Worm (Caenorhabditis elegans) whole organism, young adult: Measurements from ENCODE around the gene ints-13.

ENCODE experiments used
- B0019.2 ChIP-seq: fragments of 200-800 bp; sonication (Bioruptor generic); conservative IDR thresholded peaks from 2 replicates; pipeline ENCODE4 v1.3.6; 2022; ENCODE audit warnings: missing genetic modification reagents, missing genetic modification characterization, missing compliant biosample characterization
- B0336.3 ChIP-seq: fragments of 200-800 bp; sonication (Bioruptor generic); IDR thresholded peaks from 2 replicates; pipeline ENCODE4 v1.3.6; 2022; ENCODE audit warnings: missing genetic modification characterization, missing compliant biosample characterization
- F22D6.2 ChIP-seq: sonication (generic microtip); optimal IDR thresholded peaks from 2 replicates; lab custom pipeline; 2016; ENCODE audit warnings: mild to moderate bottlenecking, missing genetic modification characterization, missing compliant biosample characterization
- F23B12.7 ChIP-seq: sonication (generic microtip); optimal IDR thresholded peaks from 2 replicates; lab custom pipeline; 2017; ENCODE audit warnings: missing genetic modification characterization, mild to moderate bottlenecking, missing compliant biosample characterization, antibody characterized with exemption, moderate library complexity; ENCODE audit not compliant: insufficient read depth
- F37B4.10 ChIP-seq: fragments of 200-800 bp; sonication (Bioruptor generic); IDR thresholded peaks from 2 replicates; pipeline ENCODE4 v1.3.6; 2022; ENCODE audit warnings: missing genetic modification characterization, missing compliant biosample characterization
- T26A5.8 ChIP-seq: sonication (generic microtip); optimal IDR thresholded peaks from 2 replicates; lab custom pipeline; 2016; ENCODE audit warnings: missing genetic modification characterization, missing compliant biosample characterization
- ZK185.1 ChIP-seq: sonication (generic microtip); optimal IDR thresholded peaks from 2 replicates; lab custom pipeline; 2016; ENCODE audit warnings: mild to moderate bottlenecking, missing genetic modification characterization, missing compliant biosample characterization; ENCODE audit not compliant: poor library complexity, severe bottlenecking
- akir-1 ChIP-seq: fragments of 200-800 bp; sonication (Bioruptor generic); optimal IDR thresholded peaks from 2 replicates; lab custom pipeline; 2018; ENCODE audit warnings: mild to moderate bottlenecking, missing genetic modification characterization, moderate library complexity, missing compliant biosample characterization
- ama-1 ChIP-seq, 3 experiments: fragments of 150-350 bp in 1 of 3; sonication (generic microtip) in 2 of 3; optimal IDR thresholded peaks; 2 replicates each; lab custom pipeline; 2014 to 2018; ENCODE audit warnings: missing biosample characterization in 2 of 3, missing genetic modification characterization in 2 of 3, missing genetic modification reagents in 2 of 3
- aptf-3 ChIP-seq: fragments of 200-800 bp; sonication (Bioruptor generic); IDR thresholded peaks from 2 replicates; pipeline ENCODE4 v1.3.6; 2022; ENCODE audit warnings: missing genetic modification characterization, missing compliant biosample characterization
- attf-5 ChIP-seq: fragments of 200-800 bp; sonication (Bioruptor generic); optimal IDR thresholded peaks from 2 replicates; lab custom pipeline; 2018; ENCODE audit warnings: mild to moderate bottlenecking, missing genetic modification characterization, missing compliant biosample characterization
- cebp-1 ChIP-seq, 2 experiments: fragments of 200-800 bp in 1 of 2; sonication (Bioruptor generic) in 1 of 2; sonication (generic microtip) in 1 of 2; IDR thresholded peaks in 1 of 2; optimal IDR thresholded peaks in 1 of 2; 2 replicates each; pipeline versions ENCODE4 v1.3.6 to Lab custom; 2017 to 2022; ENCODE audit warnings: missing compliant biosample characterization in 2 of 2, missing genetic modification characterization in 2 of 2, mild to moderate bottlenecking in 1 of 2, missing genetic modification reagents in 1 of 2, moderate library complexity in 1 of 2
- ceh-40 ChIP-seq: fragments of 200-800 bp; sonication (Bioruptor generic); IDR thresholded peaks from 2 replicates; pipeline ENCODE4 v1.3.6; 2022; ENCODE audit warnings: missing genetic modification characterization, missing compliant biosample characterization
- ceh-58 ChIP-seq: fragments of 200-800 bp; sonication (Bioruptor generic); IDR thresholded peaks from 2 replicates; pipeline ENCODE4 v1.3.6; 2022; ENCODE audit warnings: missing genetic modification characterization, missing compliant biosample characterization
- ceh-91 ChIP-seq: fragments of 200-800 bp; sonication (Bioruptor generic); IDR thresholded peaks from 2 replicates; pipeline ENCODE4 v1.3.6; 2022; ENCODE audit warnings: missing genetic modification reagents, missing genetic modification characterization, missing compliant biosample characterization
- efl-1 ChIP-seq: fragments of 150-350 bp; optimal IDR thresholded peaks from 2 replicates; lab custom pipeline; 2014; ENCODE audit warnings: missing biosample characterization, missing genetic modification reagents, missing genetic modification characterization
- ets-4 ChIP-seq: fragments of 200-800 bp; sonication (Bioruptor generic); optimal IDR thresholded peaks from 2 replicates; lab custom pipeline; 2018; ENCODE audit warnings: mild to moderate bottlenecking, missing genetic modification characterization, missing compliant biosample characterization
- fkh-3 ChIP-seq: sonication (generic microtip); optimal IDR thresholded peaks from 2 replicates; lab custom pipeline; 2016; ENCODE audit warnings: mild to moderate bottlenecking, missing genetic modification characterization, missing compliant biosample characterization
- gei-17 ChIP-seq: fragments of 200-800 bp; sonication (Bioruptor generic); optimal IDR thresholded peaks from 2 replicates; lab custom pipeline; 2018; ENCODE audit warnings: mild to moderate bottlenecking, missing genetic modification characterization, missing compliant biosample characterization
- let-607 ChIP-seq, 2 experiments: fragments of 200-800 bp in 1 of 2; sonication (Bioruptor generic) in 1 of 2; sonication (generic microtip) in 1 of 2; optimal IDR thresholded peaks; 2 replicates each; lab custom pipeline; 2016 to 2018; ENCODE audit warnings: mild to moderate bottlenecking in 2 of 2, missing compliant biosample characterization in 2 of 2, missing genetic modification characterization in 2 of 2, moderate library complexity in 2 of 2, missing genotype in 1 of 2
- lin-35 ChIP-seq, 3 experiments: fragments of 150-350 bp in 2 of 3; sonication (generic microtip) in 1 of 3; optimal IDR thresholded peaks; 2 replicates each; lab custom pipeline; 2014 to 2018; ENCODE audit warnings: missing biosample characterization in 3 of 3, missing genetic modification characterization in 3 of 3, missing genetic modification reagents in 3 of 3
- lin-40 ChIP-seq: sonication (generic microtip); optimal IDR thresholded peaks from 2 replicates; lab custom pipeline; 2016; ENCODE audit warnings: missing genetic modification characterization, mild to moderate bottlenecking, missing compliant biosample characterization, missing genotype, missing genetic modification reagents
- lin-54 ChIP-seq: fragments of 200-800 bp; sonication (Bioruptor generic); optimal IDR thresholded peaks from 2 replicates; lab custom pipeline; 2018; ENCODE audit warnings: mild to moderate bottlenecking, missing genetic modification characterization, missing compliant biosample characterization
- lsl-1 ChIP-seq: fragments of 200-800 bp; sonication (Bioruptor generic); optimal IDR thresholded peaks from 2 replicates; lab custom pipeline; 2018; ENCODE audit warnings: mild to moderate bottlenecking, missing genetic modification characterization, moderate library complexity, missing compliant biosample characterization
- mcd-1 ChIP-seq: fragments of 200-800 bp; sonication (Bioruptor generic); IDR thresholded peaks from 2 replicates; pipeline ENCODE4 v1.3.6; 2022; ENCODE audit warnings: missing genetic modification reagents, missing genetic modification characterization, missing compliant biosample characterization
- mes-4 ChIP-seq: sonication (generic microtip); optimal IDR thresholded peaks from 2 replicates; lab custom pipeline; 2016; ENCODE audit warnings: missing genotype, missing genetic modification characterization, missing compliant biosample characterization
- mxl-1 ChIP-seq: sonication (generic microtip); optimal IDR thresholded peaks from 2 replicates; lab custom pipeline; 2016; ENCODE audit warnings: missing genetic modification characterization, missing compliant biosample characterization
- nfyb-1 ChIP-seq: fragments of 200-800 bp; sonication (Bioruptor generic); IDR thresholded peaks from 2 replicates; pipeline ENCODE4 v1.3.6; 2022; ENCODE audit warnings: missing genetic modification reagents, missing genetic modification characterization, missing compliant biosample characterization
- nhr-120 ChIP-seq: fragments of 200-800 bp; sonication (Bioruptor generic); IDR thresholded peaks from 2 replicates; pipeline ENCODE4 v1.3.6; 2022; ENCODE audit warnings: missing genetic modification characterization, missing compliant biosample characterization
- nhr-179 ChIP-seq: sonication (generic microtip); optimal IDR thresholded peaks from 2 replicates; lab custom pipeline; 2016; ENCODE audit warnings: mild to moderate bottlenecking, missing genetic modification characterization, missing compliant biosample characterization
- nhr-27 ChIP-seq: fragments of 200-800 bp; sonication (Bioruptor generic); optimal IDR thresholded peaks from 2 replicates; lab custom pipeline; 2018; ENCODE audit warnings: mild to moderate bottlenecking, missing genetic modification characterization, moderate library complexity, missing compliant biosample characterization
- pbrm-1 ChIP-seq: fragments of 200-800 bp; sonication (Bioruptor generic); IDR thresholded peaks from 2 replicates; pipeline ENCODE4 v1.3.6; 2022; ENCODE audit warnings: missing genetic modification reagents, missing genetic modification characterization, missing compliant biosample characterization
- pha-4 ChIP-seq: fragments of 150-350 bp; sonication (generic microtip); optimal IDR thresholded peaks from 2 replicates; lab custom pipeline; 2014; ENCODE audit warnings: missing biosample characterization, missing genetic modification reagents, missing genetic modification characterization
- rcor-1 ChIP-seq: fragments of 200-800 bp; sonication (Bioruptor generic); IDR thresholded peaks from 2 replicates; pipeline ENCODE4 v1.3.6; 2022; ENCODE audit warnings: missing genetic modification reagents, missing genetic modification characterization, missing compliant biosample characterization
- sdz-38 ChIP-seq: sonication (generic microtip); optimal IDR thresholded peaks from 2 replicates; lab custom pipeline; 2016; ENCODE audit warnings: missing genotype, missing genetic modification characterization, missing compliant biosample characterization
- tlf-1 ChIP-seq: fragments of 200-800 bp; sonication (Bioruptor generic); optimal IDR thresholded peaks from 2 replicates; lab custom pipeline; 2018; ENCODE audit warnings: mild to moderate bottlenecking, missing genetic modification characterization, missing compliant biosample characterization
- zfh-2 ChIP-seq: fragments of 200-800 bp; sonication (Bioruptor generic); conservative IDR thresholded peaks from 2 replicates; pipeline ENCODE4 v1.3.6; 2022; ENCODE audit warnings: missing genetic modification reagents, missing genetic modification characterization, missing compliant biosample characterization
- ztf-18 ChIP-seq: sonication (generic microtip); optimal IDR thresholded peaks from 2 replicates; lab custom pipeline; 2016; ENCODE audit warnings: missing genotype, mild to moderate bottlenecking, missing genetic modification characterization, missing compliant biosample characterization

ints-13 gene

ce11 chrIV:262460-262859 is 25.2 kb upstream of the ints-13 start:
- no peak for TF ChIP-seq mcd-1
- no peak for TF ChIP-seq ceh-58 (GFP tag; lab: Robert Waterston, UW)
- TF ChIP-seq B0336.3 (GFP tag; lab: Robert Waterston, UW): no peak
- TF ChIP-seq lin-40: no peak
- TF ChIP-seq F23B12.7 (tag; lab: Kevin White, UChicago): no peak
- TF ChIP-seq tlf-1: no peak
- no peak for TF ChIP-seq nhr-27 (tag; lab: Kevin White, UChicago)
- no peak for TF ChIP-seq mxl-1
- no peak for TF ChIP-seq mes-4 (tag; lab: Kevin White, UChicago)
- TF ChIP-seq sdz-38 (tag; lab: Kevin White, UChicago): no peak
- no peak for TF ChIP-seq ceh-40 (GFP tag; lab: Robert Waterston, UW)
- TF ChIP-seq fkh-3 (tag; lab: Kevin White, UChicago): no peak
- no peak for TF ChIP-seq B0019.2 (GFP tag; lab: Robert Waterston, UW)
- TF ChIP-seq ets-4: no peak
- TF ChIP-seq lsl-1: no peak
- no peak for TF ChIP-seq aptf-3 (GFP tag; lab: Robert Waterston, UW)
- TF ChIP-seq nhr-120 (GFP tag; lab: Robert Waterston, UW): no peak
- no peak for TF ChIP-seq F22D6.2 (tag; lab: Kevin White, UChicago)
- no peak for TF ChIP-seq ceh-91 (GFP tag; lab: Robert Waterston, UW)
- TF ChIP-seq, all 124 proteins: peak for 0

ce11 chrIV:261607-262006 is 24.4 kb upstream of the ints-13 start, which contains the start of gene pqbp-1.1:
TSS of gene pqbp-1.1 (minus strand) at chrIV:261683.
- TF ChIP-seq lin-40 (peak; percentile 32), efl-1 (GFP tag; lab: Kevin White, UChicago) (peak; percentile 55), pha-4 (tag; lab: Kevin White, UChicago) (no peak), nhr-179 (tag; lab: Kevin White, UChicago) (no peak), F22D6.2 (tag; lab: Kevin White, UChicago) (no peak), lin-54 (GFP tag; lab: Kevin White, UChicago) (peak; percentile 79), let-607 (tag; optimal IDR thresholded peaks at IDR 0.05; lab: Kevin White, UChicago) (no peak), F37B4.10 (GFP tag; lab: Robert Waterston, UW) (no peak), mcd-1 (peak; percentile 88), lin-35 (GFP tag; optimal IDR thresholded peaks at IDR 0.05; lab: Kevin White, UChicago) (peak in 1 of 3 experiments; percentile 90), ztf-18 (tag; lab: Kevin White, UChicago) (no peak), gei-17 (GFP tag; lab: Kevin White, UChicago) (no peak), ama-1 (optimal IDR thresholded peaks at IDR 0.05; lab: Kevin White, UChicago) (no peak), ama-1 (GFP tag; optimal IDR thresholded peaks at IDR 0.05; lab: Kevin White, UChicago) (peak in 1 of 2 experiments; percentile 19)

DNA sequence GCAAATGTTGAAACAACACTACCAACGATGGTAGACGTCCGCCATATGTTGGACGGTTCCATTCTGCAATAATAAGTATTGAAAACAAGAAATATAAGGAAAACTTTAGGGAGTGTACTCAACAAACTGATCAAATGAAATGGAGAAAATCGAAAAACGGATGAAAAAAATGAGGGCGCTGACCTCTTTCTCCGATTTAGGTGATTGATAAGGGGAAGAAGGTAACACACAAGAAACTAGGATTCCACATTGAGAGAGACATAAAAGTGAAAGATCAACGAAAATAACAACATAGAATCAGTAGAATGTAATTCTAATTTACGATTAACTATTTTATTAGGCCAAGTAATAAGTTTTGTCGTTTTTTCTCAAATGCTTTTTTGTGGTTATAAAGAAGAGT is 21.9 kb upstream of the ints-13 start, which contains the start of gene dpy-9:
TSS of gene dpy-9 (minus strand) at position 63 of the 400 bp plus-strand sequence.
- TF ChIP-seq nfyb-1 (GFP tag; lab: Robert Waterston, UW): no peak

DNA sequence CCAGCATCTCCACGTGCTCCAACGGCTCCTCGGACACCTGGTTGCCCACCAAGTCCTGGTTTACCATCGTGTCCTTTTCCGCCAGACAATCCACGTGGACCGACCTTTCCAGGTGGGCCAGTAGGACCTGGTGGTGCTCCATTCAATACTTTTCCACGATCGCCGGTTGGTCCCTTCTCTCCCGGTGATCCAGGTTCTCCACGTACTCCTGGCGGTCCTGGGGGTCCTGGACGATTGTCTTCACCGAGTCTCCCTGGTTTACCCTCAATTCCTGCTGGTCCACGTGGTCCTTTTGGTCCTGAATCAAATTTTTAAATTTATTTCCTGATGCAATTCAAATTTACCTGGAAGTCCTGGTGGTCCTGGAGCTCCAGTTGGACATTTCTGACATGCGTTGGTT is 21.1 kb upstream of the ints-13 start:
- TF ChIP-seq mxl-1 (no peak), zfh-2 (GFP tag; lab: Robert Waterston, UW) (peak; percentile 56)

- peak; percentile 33 for TF ChIP-seq ZK185.1
- peak; percentile 17 for TF ChIP-seq attf-5
- TF ChIP-seq akir-1 (GFP tag; lab: Kevin White, UChicago): no peak
- 0 out of 2 replicates have a peak, but pooled peaks have one; percentile 39 for TF ChIP-seq mcd-1
- TF ChIP-seq cebp-1 (GFP tag; IDR thresholded peaks at IDR 0.05; lab: Robert Waterston, UW): no peak
- TF ChIP-seq cebp-1 (tag; optimal IDR thresholded peaks at IDR 0.05; lab: Kevin White, UChicago): peak; percentile 56
- no peak for TF ChIP-seq pbrm-1 (GFP tag; lab: Robert Waterston, UW)
- no peak for TF ChIP-seq rcor-1 (GFP tag; lab: Robert Waterston, UW)
- no peak for TF ChIP-seq T26A5.8 (tag; lab: Kevin White, UChicago)
Observed at ce11 chrIV:257095-257494, 19.8 kb upstream of the ints-13 start, which contains the start of gene R02D3.8. TSS of gene R02D3.8 (minus strand) at chrIV:257203.
